Fruit fly (Drosophila melanogaster) whole organism, embryonic: ENCODE results near the gene vnd.

Experiments used
- Abd-B ChIP-seq: fragments of 200-800 bp; sonication (Bioruptor generic); optimal IDR thresholded peaks from 2 replicates; lab custom pipeline; 2018; ENCODE audit warnings: missing biosample characterization, mild to moderate bottlenecking, missing genetic modification characterization, moderate library complexity
- CG10543 ChIP-seq: fragments of 200-800 bp; sonication (Bioruptor generic); optimal IDR thresholded peaks from 3 replicates; lab custom pipeline; 2017; ENCODE audit warnings: missing biosample characterization, mild to moderate bottlenecking, missing genetic modification characterization, moderate library complexity
- CG10959 ChIP-seq: fragments of 200-800 bp; sonication (Bioruptor generic); IDR thresholded peaks from 2 replicates; pipeline ENCODE4 v1.3.6; 2022; ENCODE audit warnings: missing biosample characterization, missing genetic modification characterization
- CG13287 ChIP-seq: fragments of 200-800 bp; sonication (Bioruptor generic); IDR thresholded peaks from 2 replicates; pipeline ENCODE4 v1.3.6; 2022; ENCODE audit warnings: missing biosample characterization, missing genetic modification characterization; ENCODE audit not compliant: partially characterized antibody
- CG14014 ChIP-seq: fragments of 200-800 bp; sonication (Bioruptor generic); IDR thresholded peaks from 2 replicates; pipeline ENCODE4 v1.3.6; 2022; ENCODE audit warnings: missing biosample characterization, missing genetic modification characterization
- CG14441 ChIP-seq: fragments of 200-800 bp; sonication (Bioruptor generic); IDR thresholded peaks from 2 replicates; pipeline ENCODE4 v1.3.6; 2022; ENCODE audit warnings: missing biosample characterization, missing genetic modification characterization
- CG17328 ChIP-seq: fragments of 200-800 bp; sonication (Bioruptor generic); IDR thresholded peaks from 2 replicates; pipeline ENCODE4 v1.3.6; 2022; ENCODE audit warnings: missing biosample characterization, missing genetic modification characterization
- CG17359 ChIP-seq: fragments of 200-800 bp; sonication (Bioruptor generic); optimal IDR thresholded peaks from 3 replicates; lab custom pipeline; 2018; ENCODE audit warnings: missing biosample characterization, mild to moderate bottlenecking, missing genetic modification characterization, moderate library complexity
- CG17361 ChIP-seq: fragments of 200-800 bp; sonication (Bioruptor generic); IDR thresholded peaks from 3 replicates; pipeline ENCODE4 v1.3.6; 2022; ENCODE audit warnings: missing biosample characterization, missing genetic modification characterization
- CG17802 ChIP-seq: fragments of 200-800 bp; sonication (Bioruptor generic); optimal IDR thresholded peaks from 2 replicates; lab custom pipeline; 2018; ENCODE audit warnings: missing biosample characterization, mild to moderate bottlenecking, missing genetic modification characterization, moderate library complexity
- CG18476 ChIP-seq: fragments of 200-800 bp; sonication (Bioruptor generic); optimal IDR thresholded peaks from 2 replicates; lab custom pipeline; 2016; ENCODE audit warnings: missing biosample characterization, mild to moderate bottlenecking, missing genetic modification characterization
- CG18619 ChIP-seq: fragments of 200-800 bp; sonication (Bioruptor generic); optimal IDR thresholded peaks from 3 replicates; lab custom pipeline; 2017; ENCODE audit warnings: missing biosample characterization, mild to moderate bottlenecking, missing genetic modification characterization
- CG2120 ChIP-seq: fragments of 200-800 bp; sonication (Bioruptor generic); optimal IDR thresholded peaks from 3 replicates; lab custom pipeline; 2016; ENCODE audit warnings: missing biosample characterization, missing genetic modification characterization
- CG30020 ChIP-seq: fragments of 200-800 bp; optimal IDR thresholded peaks from 2 replicates; lab custom pipeline; 2019; ENCODE audit warnings: missing biosample characterization, mild to moderate bottlenecking, missing genetic modification characterization, moderate library complexity
- CG32532 ChIP-seq: fragments of 200-800 bp; sonication (Bioruptor generic); IDR thresholded peaks from 2 replicates; pipeline ENCODE4 v1.3.6; 2022; ENCODE audit warnings: missing biosample characterization, missing genetic modification characterization
- CG34376 ChIP-seq: fragments of 200-800 bp; sonication (Bioruptor generic); optimal IDR thresholded peaks from 2 replicates; lab custom pipeline; 2018; ENCODE audit warnings: missing biosample characterization, mild to moderate bottlenecking, missing genetic modification characterization
- CG3847 ChIP-seq: fragments of 200-800 bp; sonication (Bioruptor generic); IDR thresholded peaks from 2 replicates; pipeline ENCODE4 v1.3.6; 2022; ENCODE audit warnings: missing biosample characterization, missing genetic modification characterization
- CG4424 ChIP-seq: fragments of 200-800 bp; sonication (Bioruptor generic); optimal IDR thresholded peaks from 3 replicates; lab custom pipeline; 2016; ENCODE audit warnings: missing biosample characterization, missing genetic modification characterization
- CG7963 ChIP-seq: fragments of 200-800 bp; sonication (Bioruptor generic); IDR thresholded peaks from 3 replicates; pipeline ENCODE4 v1.3.6; 2022; ENCODE audit warnings: missing biosample characterization, missing genetic modification characterization; ENCODE audit not compliant: partially characterized antibody
- CG8290 ChIP-seq, 3 experiments: fragments of 200-800 bp; sonication (Bioruptor generic); optimal IDR thresholded peaks; 2 replicates each; lab custom pipeline; 2016 to 2019; ENCODE audit warnings: missing biosample characterization in 3 of 3, missing genetic modification characterization in 3 of 3, mild to moderate bottlenecking in 2 of 3, moderate library complexity in 1 of 3
- CHES-1-like ChIP-seq: fragments of 200-800 bp; sonication (Bioruptor generic); optimal IDR thresholded peaks from 2 replicates; lab custom pipeline; 2016; ENCODE audit warnings: missing biosample characterization, missing genetic modification characterization
- Doc2 ChIP-seq: fragments of 200-800 bp; sonication (Bioruptor generic); IDR thresholded peaks from 2 replicates; pipeline ENCODE4 v1.3.6; 2022; ENCODE audit warnings: missing biosample characterization, missing genetic modification characterization
- Eip74EF ChIP-seq, 2 experiments: fragments of 200-800 bp in 1 of 2; fragments of >200 bp in 1 of 2; sonication (Bioruptor generic) in 1 of 2; optimal IDR thresholded peaks; 2 replicates each; lab custom pipeline; 2017 to 2019; ENCODE audit warnings: missing biosample characterization in 2 of 2, missing genetic modification characterization in 2 of 2, mild to moderate bottlenecking in 1 of 2, moderate library complexity in 1 of 2
- Fer3 ChIP-seq: fragments of 200-800 bp; sonication (Bioruptor generic); optimal IDR thresholded peaks from 2 replicates; lab custom pipeline; 2018; ENCODE audit warnings: missing biosample characterization, mild to moderate bottlenecking, missing genetic modification characterization, moderate library complexity
- HLH4C ChIP-seq: fragments of 200-800 bp; sonication (Bioruptor generic); IDR thresholded peaks from 3 replicates; pipeline ENCODE4 v1.3.6; 2022; ENCODE audit warnings: missing biosample characterization, missing genetic modification characterization; ENCODE audit not compliant: partially characterized antibody
- MTF-1 ChIP-seq: fragments of 200-800 bp; sonication (Bioruptor generic); optimal IDR thresholded peaks from 2 replicates; lab custom pipeline; 2018; ENCODE audit warnings: missing biosample characterization, mild to moderate bottlenecking, missing genetic modification characterization, borderline replicate concordance
- Med ChIP-seq: fragments of 200-800 bp; sonication (Bioruptor generic); peaks from one replicate; lab custom pipeline; 2016; ENCODE audit warnings: missing biosample characterization, missing genetic modification characterization, mild to moderate bottlenecking, inconsistent platforms, moderate library complexity
- Ptx1 ChIP-seq: fragments of 200-800 bp; sonication (Bioruptor generic); IDR thresholded peaks from 2 replicates; pipeline ENCODE4 v1.3.6; 2022; ENCODE audit warnings: missing biosample characterization, missing genetic modification characterization
- Rfx ChIP-seq: fragments of 200-800 bp; sonication (Bioruptor generic); IDR thresholded peaks from 2 replicates; pipeline ENCODE4 v1.3.6; 2022; ENCODE audit warnings: missing biosample characterization, missing genetic modification characterization
- Sry-β ChIP-seq: fragments of 200-800 bp; sonication (Bioruptor generic); optimal IDR thresholded peaks from 2 replicates; lab custom pipeline; 2018; ENCODE audit warnings: missing biosample characterization, mild to moderate bottlenecking, missing genetic modification characterization, moderate library complexity
- dati ChIP-seq: fragments of 200-800 bp; sonication (Bioruptor generic); IDR thresholded peaks from 2 replicates; pipeline ENCODE4 v1.3.6; 2022; ENCODE audit warnings: missing biosample characterization, missing genetic modification characterization
- dmrt11E ChIP-seq: fragments of 200-800 bp; sonication (Bioruptor generic); optimal IDR thresholded peaks from 3 replicates; lab custom pipeline; 2018; ENCODE audit warnings: missing biosample characterization, mild to moderate bottlenecking, missing genetic modification characterization, moderate library complexity
- eyg ChIP-seq: fragments of 200-800 bp; sonication (Bioruptor generic); optimal IDR thresholded peaks from 3 replicates; lab custom pipeline; 2016; ENCODE audit warnings: missing biosample characterization, missing genetic modification characterization
- gcm2 ChIP-seq: fragments of 200-800 bp; sonication (Bioruptor generic); optimal IDR thresholded peaks from 2 replicates; lab custom pipeline; 2016; ENCODE audit warnings: missing biosample characterization, missing genetic modification characterization
- gfzf ChIP-seq: fragments of 200-800 bp; sonication (Bioruptor generic); optimal IDR thresholded peaks from 2 replicates; lab custom pipeline; 2016; ENCODE audit warnings: missing biosample characterization, mild to moderate bottlenecking, missing genetic modification characterization, moderate library complexity
- gro ChIP-seq: fragments of 200-800 bp; sonication (Bioruptor generic); optimal IDR thresholded peaks from 2 replicates; lab custom pipeline; 2016; ENCODE audit warnings: missing biosample characterization, missing genetic modification characterization
- mld ChIP-seq: fragments of 200-800 bp; sonication (Bioruptor generic); IDR thresholded peaks from 3 replicates; pipeline ENCODE4 v1.3.6; 2022; ENCODE audit warnings: missing biosample characterization, missing genetic modification characterization; ENCODE audit not compliant: partially characterized antibody
- p53 ChIP-seq: fragments of 200-800 bp; sonication (Bioruptor generic); optimal IDR thresholded peaks from 2 replicates; lab custom pipeline; 2016; ENCODE audit warnings: missing biosample characterization, missing genetic modification characterization
- phol ChIP-seq: fragments of 200-800 bp; sonication (Bioruptor generic); optimal IDR thresholded peaks from 3 replicates; lab custom pipeline; 2018; ENCODE audit warnings: missing biosample characterization, mild to moderate bottlenecking, missing genetic modification characterization, moderate library complexity
- pzg ChIP-seq: fragments of 200-800 bp; sonication (Bioruptor generic); optimal IDR thresholded peaks from 3 replicates; lab custom pipeline; 2018; ENCODE audit warnings: missing biosample characterization, mild to moderate bottlenecking, missing genetic modification characterization, moderate library complexity
- ranshi ChIP-seq: fragments of 200-800 bp; sonication (Bioruptor generic); IDR thresholded peaks from 2 replicates; pipeline ENCODE4 v1.3.6; 2022; ENCODE audit warnings: missing biosample characterization, missing genetic modification characterization
- schlank ChIP-seq: fragments of 200-800 bp; sonication (Bioruptor generic); optimal IDR thresholded peaks from 2 replicates; lab custom pipeline; 2018; ENCODE audit warnings: missing biosample characterization, mild to moderate bottlenecking, missing genetic modification characterization
- sens ChIP-seq: fragments of 200-800 bp; sonication (Bioruptor generic); peaks from one replicate; lab custom pipeline; 2016; ENCODE audit warnings: missing biosample characterization, missing genetic modification characterization
- sim ChIP-seq: fragments of 200-800 bp; sonication (Bioruptor generic); IDR thresholded peaks from 2 replicates; pipeline ENCODE4 v1.3.6; 2022; ENCODE audit warnings: missing biosample characterization, missing genetic modification characterization
- stwl ChIP-seq: fragments of 200-800 bp; sonication (Bioruptor generic); optimal IDR thresholded peaks from 3 replicates; lab custom pipeline; 2018; ENCODE audit warnings: missing biosample characterization, mild to moderate bottlenecking, missing genetic modification characterization, moderate library complexity
- trh ChIP-seq: fragments of 200-800 bp; sonication (Bioruptor generic); optimal IDR thresholded peaks from 2 replicates; lab custom pipeline; 2016; ENCODE audit warnings: missing biosample characterization, missing genetic modification characterization
- usp ChIP-seq: fragments of >200 bp; optimal IDR thresholded peaks from 2 replicates; lab custom pipeline; 2017; ENCODE audit warnings: missing biosample characterization, missing genetic modification characterization
- vnd ChIP-seq: fragments of 200-800 bp; sonication (Bioruptor generic); IDR thresholded peaks from 3 replicates; pipeline ENCODE4 v1.3.6; 2022; ENCODE audit warnings: missing biosample characterization, missing genetic modification characterization; ENCODE audit not compliant: partially characterized antibody
- wdn ChIP-seq: fragments of 200-800 bp; sonication (Bioruptor generic); IDR thresholded peaks from 2 replicates; pipeline ENCODE4 v1.3.6; 2022; ENCODE audit warnings: missing biosample characterization, missing genetic modification characterization

The vnd gene

dm6 chrX:635495-636142 lies 53.7 kb downstream of the vnd start, which contains the start of gene Dredd (continued):
- TF ChIP-seq CG3847 (GFP tag; lab: Robert Waterston, UW) (no peak), CG13287 (peak; percentile 92), CG10959 (no peak), HLH4C (peak; percentile 96), Fer3 (no peak), CG8290 (GFP tag; optimal IDR thresholded peaks at IDR 0.05; lab: Kevin White, UChicago) (peak; percentile 50), CG8290 (tag; optimal IDR thresholded peaks at IDR 0.05; lab: Kevin White, UChicago) (peak; percentile 35 to 48), mld (GFP tag; lab: Robert Waterston, UW) (peak; percentile 78; the same call in 2 of the 3 replicates), sens (peak; percentile 76), phol (tag; lab: Kevin White, UChicago) (peak; percentile 36), CG17328 (no peak), sim (GFP tag; lab: Robert Waterston, UW) (no peak), eyg (GFP tag; lab: Kevin White, UChicago) (no peak), Rfx (GFP tag; lab: Robert Waterston, UW) (no peak; the same call in 1 of the 2 replicates), CG7963 (peak; percentile 86), gro (GFP tag; lab: Kevin White, UChicago) (peak; percentile 20), MTF-1 (GFP tag; lab: Kevin White, UChicago) (no peak), wdn (GFP tag; lab: Robert Waterston, UW) (no peak), ranshi (GFP tag; lab: Robert Waterston, UW) (no peak), CG10543 (peak; percentile 34), Ptx1 (GFP tag; lab: Robert Waterston, UW) (no peak), Med (GFP tag; lab: Kevin White, UChicago) (peak; percentile 61), pzg (peak; percentile 80), Abd-B (no peak), CG32532 (GFP tag; lab: Robert Waterston, UW) (no peak), Eip74EF (GFP tag; optimal IDR thresholded peaks at IDR 0.05; lab: Kevin White, UChicago) (no peak), trh (GFP tag; lab: Kevin White, UChicago) (no peak), CHES-1-like (GFP tag; lab: Kevin White, UChicago) (no peak), gcm2 (GFP tag; lab: Kevin White, UChicago) (no peak), CG4424 (GFP tag; lab: Kevin White, UChicago) (no peak), dmrt11E (tag; lab: Kevin White, UChicago) (no peak), usp (no peak), dati (GFP tag; lab: Robert Waterston, UW) (no peak), stwl (peak; percentile 43), Doc2 (GFP tag; lab: Robert Waterston, UW) (no peak), CG30020 (tag; lab: Kevin White, UChicago) (peak; percentile 40), CG2120 (peak; percentile 2), CG34376 (peak; percentile 19), vnd (GFP tag; lab: Robert Waterston, UW) (peak; percentile 100), Sry-β (GFP tag; lab: Kevin White, UChicago) (no peak), schlank (no peak), p53 (GFP tag; lab: Kevin White, UChicago) (no peak), CG18476 (no peak), CG17361 (GFP tag; lab: Robert Waterston, UW) (peak; percentile 40; the same call in 1 of the 3 replicates), CG18619 (GFP tag; lab: Kevin White, UChicago) (no peak), CG14441 (GFP tag; lab: Robert Waterston, UW) (0 out of 2 replicates have a peak, but pooled peaks have one; percentile 10), gfzf (peak; percentile 61), CG17802 (tag; lab: Kevin White, UChicago) (no peak), CG14014 (GFP tag; lab: Robert Waterston, UW) (peak; percentile 11; the same call in 1 of the 2 replicates), CG17359 (tag; lab: Kevin White, UChicago) (peak; percentile 4)
